Worm (Caenorhabditis elegans) whole organism, L2 larva: Measurements from ENCODE around the gene C13A2.4.

Experiments
- F13H6.1 ChIP-seq: sonication (generic microtip); optimal IDR thresholded peaks from 2 replicates; lab custom pipeline; 2016; ENCODE audit warnings: missing genetic modification characterization, missing compliant biosample characterization
- R02D3.7 ChIP-seq: fragments of 150-350 bp; optimal IDR thresholded peaks from 2 replicates; lab custom pipeline; 2014; ENCODE audit warnings: missing biosample characterization, missing genetic modification characterization
- ama-1 ChIP-seq: fragments of 150-350 bp; optimal IDR thresholded peaks from 2 replicates; lab custom pipeline; 2018; ENCODE audit warnings: inconsistent platforms
- egl-27 ChIP-seq: sonication (generic microtip); optimal IDR thresholded peaks from 3 replicates; lab custom pipeline; 2017; ENCODE audit warnings: missing biosample characterization, missing genetic modification reagents, missing genetic modification characterization
- elt-3 ChIP-seq: sonication (generic microtip); optimal IDR thresholded peaks from 2 replicates; lab custom pipeline; 2017; ENCODE audit warnings: missing biosample characterization, missing genetic modification characterization
- nhr-11 ChIP-seq: fragments of 150-350 bp; optimal IDR thresholded peaks from 2 replicates; lab custom pipeline; 2014; ENCODE audit warnings: missing biosample characterization, missing genetic modification characterization
- nhr-237 ChIP-seq: fragments of 150-350 bp; optimal IDR thresholded peaks from 2 replicates; lab custom pipeline; 2014; ENCODE audit warnings: missing biosample characterization, missing genetic modification characterization

ce11 chrV:7298463-7298862 lies 19.3 kb downstream of the C13A2.4 start, which contains the start of gene F07G11.3:
- TF ChIP-seq R02D3.7 (tag; lab: Kevin White, UChicago) (no peak), nhr-237 (tag; lab: Kevin White, UChicago) (no peak), F13H6.1 (tag; lab: Kevin White, UChicago) (no peak), ama-1 (no peak), elt-3 (tag; lab: Kevin White, UChicago) (no peak), egl-27 (tag; lab: Kevin White, UChicago) (no peak), nhr-11 (tag; lab: Kevin White, UChicago) (no peak)
